Worm (Caenorhabditis elegans) whole organism, late embryonic: Measurements from ENCODE around the gene F53F4.4.

Experiments
- C08G9.2 ChIP-seq: sonication (generic microtip); optimal IDR thresholded peaks from 2 replicates; lab custom pipeline; 2016; ENCODE audit warnings: mild to moderate bottlenecking, missing genetic modification characterization, moderate library complexity, missing compliant biosample characterization
- fax-1 ChIP-seq: sonication (generic microtip); optimal IDR thresholded peaks from 2 replicates; lab custom pipeline; 2016; ENCODE audit warnings: missing genotype, missing genetic modification characterization, missing compliant biosample characterization
- fkh-10 ChIP-seq: fragments of 150-350 bp; optimal IDR thresholded peaks from 2 replicates; lab custom pipeline; 2014; ENCODE audit warnings: missing biosample characterization, missing genetic modification reagents, missing genetic modification characterization
- fkh-6 ChIP-seq: sonication (generic microtip); optimal IDR thresholded peaks from 2 replicates; lab custom pipeline; 2016; ENCODE audit warnings: missing genetic modification characterization, missing compliant biosample characterization
- hlh-13 ChIP-seq: fragments of 200-800 bp; sonication (Bioruptor generic); optimal IDR thresholded peaks from 2 replicates; lab custom pipeline; 2018; ENCODE audit warnings: mild to moderate bottlenecking, missing genetic modification characterization, missing compliant biosample characterization
- lim-6 ChIP-seq: sonication (generic microtip); optimal IDR thresholded peaks from 2 replicates; lab custom pipeline; 2016; ENCODE audit warnings: missing genetic modification characterization, missing compliant biosample characterization
- lin-11 ChIP-seq: fragments of 200-800 bp; sonication (Bioruptor generic); optimal IDR thresholded peaks from 2 replicates; lab custom pipeline; 2018; ENCODE audit warnings: mild to moderate bottlenecking, missing genetic modification characterization, missing compliant biosample characterization
- nhr-11 ChIP-seq: fragments of 150-350 bp; optimal IDR thresholded peaks from 2 replicates; lab custom pipeline; 2014; ENCODE audit warnings: missing biosample characterization, missing genetic modification characterization
- pha-4 ChIP-seq: fragments of 150-350 bp; optimal IDR thresholded peaks from 2 replicates; lab custom pipeline; 2018; ENCODE audit warnings: missing biosample characterization, missing genetic modification reagents, missing genetic modification characterization
- sox-2 ChIP-seq: fragments of 200-800 bp; sonication (Bioruptor generic); IDR thresholded peaks from 2 replicates; pipeline ENCODE4 v1.3.6; 2022; ENCODE audit warnings: missing genetic modification reagents, missing genetic modification characterization, missing compliant biosample characterization
- ztf-16 ChIP-seq: sonication (generic microtip); optimal IDR thresholded peaks from 2 replicates; lab custom pipeline; 2017; ENCODE audit warnings: missing genetic modification characterization, missing compliant biosample characterization

- TF ChIP-seq hlh-13 (GFP tag; lab: Kevin White, UChicago) = no peak
- TF ChIP-seq nhr-11 (tag; lab: Kevin White, UChicago) = no peak
- TF ChIP-seq ztf-16 (tag; lab: Kevin White, UChicago) = no peak
- no peak for TF ChIP-seq fax-1
- no peak for TF ChIP-seq lin-11
- TF ChIP-seq C08G9.2 = no peak
- no peak for TF ChIP-seq fkh-10 (GFP tag; lab: Kevin White, UChicago)
- no peak for TF ChIP-seq sox-2 (GFP tag; lab: Robert Waterston, UW)
- TF ChIP-seq lim-6 (tag; lab: Kevin White, UChicago) = no peak
- TF ChIP-seq fkh-6 = no peak
- TF ChIP-seq pha-4 (tag; lab: Kevin White, UChicago) = no peak
Observed at ce11 chrV:13624424-13624823, 31.2 kb downstream of the F53F4.4 start, which contains the start of gene F53F4.11.
